Worm (Caenorhabditis elegans) whole organism, early embryonic: Measurements from ENCODE around the gene catp-8.

Source experiments
- B0310.2 ChIP-seq: sonication (generic microtip); optimal IDR thresholded peaks from 2 replicates; lab custom pipeline; 2016; ENCODE audit warnings: mild to moderate bottlenecking, missing genetic modification characterization, missing compliant biosample characterization
- F13C5.2 ChIP-seq: sonication (generic microtip); optimal IDR thresholded peaks from 2 replicates; lab custom pipeline; 2017; ENCODE audit warnings: mild to moderate bottlenecking, missing genetic modification characterization, inconsistent platforms, missing compliant biosample characterization
- ama-1 ChIP-seq: fragments of 150-350 bp; optimal IDR thresholded peaks from 2 replicates; lab custom pipeline; 2014
- hnd-1 ChIP-seq: sonication (generic microtip); optimal IDR thresholded peaks from 2 replicates; lab custom pipeline; 2016; ENCODE audit warnings: missing genetic modification characterization, missing compliant biosample characterization

- TF ChIP-seq ama-1 (lab: Kevin White, UChicago) (no peak), B0310.2 (tag; lab: Kevin White, UChicago) (no peak), F13C5.2 (no peak), hnd-1 (tag; lab: Kevin White, UChicago) (no peak)
These were observed 26.1 kb downstream of the catp-8 start for ce11 chrIV:11452928-11453327.
